Fruit fly (Drosophila melanogaster): ENCODE results near the gene CG14325.

CG14325 gene

DNA sequence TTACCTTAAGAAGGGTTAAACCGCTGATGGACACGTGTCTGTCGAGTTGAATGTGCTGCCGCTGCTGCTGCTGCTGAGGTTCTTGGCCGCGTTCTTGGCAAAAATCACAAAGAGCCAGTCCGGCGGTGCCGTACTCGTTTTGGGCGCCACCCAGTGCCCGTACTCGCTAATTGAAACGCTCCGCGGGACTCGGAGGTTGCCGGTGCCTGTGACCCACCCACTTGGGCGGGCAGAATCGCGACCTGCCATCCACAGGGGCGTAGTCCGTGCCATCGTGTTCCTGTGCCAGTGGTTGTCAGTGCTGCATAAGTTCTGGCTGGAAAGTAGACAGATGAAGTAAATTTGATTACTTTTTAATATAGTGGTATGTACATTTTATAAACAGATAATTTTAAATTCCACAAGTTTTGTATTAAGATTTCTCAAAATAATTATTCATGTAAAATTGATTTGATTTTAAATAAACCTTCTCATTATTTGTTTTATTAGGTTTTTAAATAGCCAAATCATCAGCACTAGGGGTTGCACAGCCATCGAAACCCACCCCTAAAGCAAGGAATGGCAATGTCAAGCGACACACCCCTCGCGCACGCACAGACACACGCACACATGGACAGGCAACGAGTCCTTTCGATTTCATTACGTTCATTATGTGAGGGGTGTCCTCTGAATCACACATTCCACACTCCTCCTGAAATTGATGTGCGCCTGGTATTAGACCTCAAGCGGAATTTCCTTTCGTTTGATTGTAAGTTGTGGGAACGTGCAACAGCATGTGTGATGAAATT is 21.9 kb upstream of the CG14325 start (continued):
- TF ChIP-seq rib (GFP tag; IDR thresholded peaks at IDR 0.05) (peak; percentile 72; the same call in 1 of the 2 replicates), CG17186 (GFP tag; optimal IDR thresholded peaks at IDR 0.05) (no peak), Nf-YB (GFP tag; optimal IDR thresholded peaks at IDR 0.05) (peak; percentile 71), yki (optimal IDR thresholded peaks at IDR 0.05) (no peak), Adf1 (GFP tag; IDR thresholded peaks at IDR 0.05) (peak; percentile 5), pzg (GFP tag; optimal IDR thresholded peaks at IDR 0.05) (no peak), CG12155 (GFP tag; optimal IDR thresholded peaks at IDR 0.05) (no peak), NC2α (GFP tag; optimal IDR thresholded peaks at IDR 0.05) (no peak), ci (GFP tag; IDR thresholded peaks at IDR 0.05) (no peak; the same call in 1 of the 3 replicates), HLHmδ (GFP tag; optimal IDR thresholded peaks at IDR 0.05) (peak; percentile 75)

DNA sequence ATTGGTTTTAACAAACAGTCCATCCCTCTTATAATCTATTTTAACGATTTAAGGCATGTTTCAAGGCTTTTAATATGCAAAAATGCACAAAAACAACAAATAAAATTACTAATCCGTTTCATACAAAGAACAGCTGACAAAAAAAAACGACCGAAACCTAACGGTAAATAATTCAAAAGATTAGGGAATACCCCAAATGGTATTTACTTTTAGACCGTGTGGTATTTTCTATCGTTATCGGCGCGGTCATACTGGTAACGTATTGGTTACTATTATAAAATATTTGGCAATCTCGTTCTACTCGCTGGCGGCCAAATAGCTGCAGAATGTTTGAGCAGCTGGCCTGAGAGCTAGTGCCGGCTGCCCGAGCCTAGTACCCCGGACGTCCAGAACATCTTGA is 21.1 kb upstream of the CG14325 start, which contains the start of gene sll:
Gene sll (plus strand): TSS at position 235 of the 400 bp plus-strand sequence.
- TF ChIP-seq Hr39 (optimal IDR thresholded peaks at IDR 0.05), result no peak
- TF ChIP-seq B-H1 (GFP tag; IDR thresholded peaks at IDR 0.05), result no peak
- TF ChIP-seq gcm2 (GFP tag; optimal IDR thresholded peaks at IDR 0.05), result no peak
- no peak for TF ChIP-seq rib (GFP tag; IDR thresholded peaks at IDR 0.05)
- no peak for TF ChIP-seq CG17359 (tag; optimal IDR thresholded peaks at IDR 0.05)
- TF ChIP-seq CG8290 (GFP tag; optimal IDR thresholded peaks at IDR 0.05), result no peak
- no peak for TF ChIP-seq CG8290 (tag; optimal IDR thresholded peaks at IDR 0.05)
- TF ChIP-seq CG8924 (tag; optimal IDR thresholded peaks at IDR 0.05), result no peak
- TF ChIP-seq bowl (GFP tag; IDR thresholded peaks at IDR 0.05), result no peak
- TF ChIP-seq CG10274 (GFP tag; optimal IDR thresholded peaks at IDR 0.05), result no peak
- peak; percentile 28 for TF ChIP-seq Nf-YB (GFP tag; optimal IDR thresholded peaks at IDR 0.05)
- TF ChIP-seq HmgZ (tag; optimal IDR thresholded peaks at IDR 0.05), result peak; percentile 23
- TF ChIP-seq CG7928 (GFP tag; optimal IDR thresholded peaks at IDR 0.05), result no peak
- TF ChIP-seq CG6683 (GFP tag; optimal IDR thresholded peaks at IDR 0.05), result no peak
- TF ChIP-seq chif (GFP tag; optimal IDR thresholded peaks at IDR 0.05), result no peak
- TF ChIP-seq CG10979 (tag; optimal IDR thresholded peaks at IDR 0.05), result peak; percentile 7
- TF ChIP-seq nom (GFP tag; optimal IDR thresholded peaks at IDR 0.05), result no peak
- TF ChIP-seq CG17385 (GFP tag; optimal IDR thresholded peaks at IDR 0.05), result no peak
- no peak for TF ChIP-seq ac (GFP tag; optimal IDR thresholded peaks at IDR 0.05)
- no peak for TF ChIP-seq CG2875 (GFP tag; optimal IDR thresholded peaks at IDR 0.05)
- no peak for TF ChIP-seq Dbx (GFP tag; IDR thresholded peaks at IDR 0.05)
- TF ChIP-seq da (GFP tag; optimal IDR thresholded peaks at IDR 0.05), result no peak
- no peak for TF ChIP-seq CG6765 (GFP tag; optimal IDR thresholded peaks at IDR 0.05)
- TF ChIP-seq sqz (GFP tag; optimal IDR thresholded peaks at IDR 0.05), result peak; percentile 68
- TF ChIP-seq nerfin-1 (tag; optimal IDR thresholded peaks at IDR 0.05), result no peak
- no peak for TF ChIP-seq CG6272 (GFP tag; IDR thresholded peaks at IDR 0.05)
- no peak for TF ChIP-seq Side (GFP tag; optimal IDR thresholded peaks at IDR 0.05)
- TF ChIP-seq hbn (GFP tag; IDR thresholded peaks at IDR 0.05; ENCODE audit: partially characterized antibody), result no peak
- TF ChIP-seq CG18262 (tag; optimal IDR thresholded peaks at IDR 0.05), result no peak
- no peak for TF ChIP-seq tin (GFP tag; optimal IDR thresholded peaks at IDR 0.05)
- no peak for TF ChIP-seq btn (GFP tag; optimal IDR thresholded peaks at IDR 0.05)
- TF ChIP-seq Elba2 (GFP tag; optimal IDR thresholded peaks at IDR 0.05), result peak; percentile 25
- TF ChIP-seq lola (GFP tag; optimal IDR thresholded peaks at IDR 0.05), result peak in 1 of 3 experiments; percentile 1
- peak; percentile 72 for TF ChIP-seq gfzf (GFP tag; optimal IDR thresholded peaks at IDR 0.05)
- TF ChIP-seq so (GFP tag; IDR thresholded peaks at IDR 0.05), result no peak
- no peak for TF ChIP-seq corto (GFP tag; optimal IDR thresholded peaks at IDR 0.05)
- TF ChIP-seq CG4617 (GFP tag; optimal IDR thresholded peaks at IDR 0.05; ENCODE audit: borderline replicate concordance), result peak; percentile 39
- TF ChIP-seq eve (GFP tag; optimal IDR thresholded peaks at IDR 0.05), result no peak
- TF ChIP-seq wek (GFP tag; optimal IDR thresholded peaks at IDR 0.05), result peak; percentile 99
- TF ChIP-seq Rfx (GFP tag; IDR thresholded peaks at IDR 0.05), result no peak
- no peak for TF ChIP-seq gsb (GFP tag; IDR thresholded peaks at IDR 0.05)
